Worm (Caenorhabditis elegans): Measurements from ENCODE around the gene T07E3.2.

Gene T07E3.2

ce11 chrIII:6888497-6888896 lies 18.0 kb upstream of the T07E3.2 start:
- TF ChIP-seq F52B5.7 (tag; optimal IDR thresholded peaks at IDR 0.05) (no peak), ceh-91 (GFP tag; IDR thresholded peaks at IDR 0.05) (no peak), fkh-3 (tag; optimal IDR thresholded peaks at IDR 0.05) (no peak), gei-17 (GFP tag; optimal IDR thresholded peaks at IDR 0.05) (no peak), egrh-3 (GFP tag; IDR thresholded peaks at IDR 0.05) (no peak), sea-2 (GFP tag; IDR thresholded peaks at IDR 0.05) (no peak), C06A6.2 (GFP tag; conservative IDR thresholded peaks at IDR 0.05) (no peak), snpc-1.3 (tag; optimal IDR thresholded peaks at IDR 0.05; ENCODE audit: insufficient read depth) (peak; percentile 13), ama-1 (optimal IDR thresholded peaks at IDR 0.05) (no peak), ama-1 (GFP tag; optimal IDR thresholded peaks at IDR 0.05) (peak in 1 of 2 experiments; percentile 48), aptf-2 (GFP tag; conservative IDR thresholded peaks at IDR 0.05) (no peak), dox-1 (GFP tag; IDR thresholded peaks at IDR 0.05) (no peak), unc-130 (GFP tag; optimal IDR thresholded peaks at IDR 0.05) (no peak), ceh-100 (GFP tag; IDR thresholded peaks at IDR 0.05) (no peak), madf-6 (GFP tag; IDR thresholded peaks at IDR 0.05) (peak; percentile 32; the same call in 1 of the 2 replicates), ztf-6 (GFP tag; IDR thresholded peaks at IDR 0.05) (no peak), ztf-3 (GFP tag; optimal IDR thresholded peaks at IDR 0.05) (no peak), madf-3 (GFP tag; IDR thresholded peaks at IDR 0.05) (0 out of 2 replicates have a peak, but pooled peaks have one; percentile 19), snpc-1.1 (tag; optimal IDR thresholded peaks at IDR 0.05; ENCODE audit: insufficient read depth) (no peak), rec-8 (tag; optimal IDR thresholded peaks at IDR 0.05) (peak in 1 of 2 experiments; percentile 43), B0261.1 (tag; optimal IDR thresholded peaks at IDR 0.05) (peak; percentile 74), madf-8 (GFP tag; conservative IDR thresholded peaks at IDR 0.05) (no peak), mes-4 (tag; optimal IDR thresholded peaks at IDR 0.05) (no peak), F22D6.2 (tag; optimal IDR thresholded peaks at IDR 0.05) (no peak), snpc-4 (GFP tag; optimal IDR thresholded peaks at IDR 0.05) (peak; percentile 16), snpc-4 (tag; optimal IDR thresholded peaks at IDR 0.05) (peak in 3 of 4 experiments; percentile 15 to 45 (median 31)), Y56A3A.18 (GFP tag; IDR thresholded peaks at IDR 0.05) (no peak), ZK185.1 (tag; optimal IDR thresholded peaks at IDR 0.05; ENCODE audit: poor library complexity, severe bottlenecking) (peak; percentile 52), him-1 (tag; optimal IDR thresholded peaks at IDR 0.05) (no peak), lin-40 (tag; optimal IDR thresholded peaks at IDR 0.05) (peak; percentile 54), die-1 (tag; optimal IDR thresholded peaks at IDR 0.05) (peak; percentile 75), mcd-1 (GFP tag; IDR thresholded peaks at IDR 0.05) (peak; percentile 43; the same call in 1 of the 2 replicates), hlh-12 (tag; optimal IDR thresholded peaks at IDR 0.05) (no peak), rpc-1 (optimal IDR thresholded peaks at IDR 0.05) (peak; percentile 80), rpc-1 (tag; optimal IDR thresholded peaks at IDR 0.05) (peak; percentile 76), hrde-1 (tag; optimal IDR thresholded peaks at IDR 0.05; ENCODE audit: borderline replicate concordance) (peak; percentile 21), efl-1 (GFP tag; optimal IDR thresholded peaks at IDR 0.05) (no peak), egl-18 (GFP tag; IDR thresholded peaks at IDR 0.05) (no peak), K12H6.12 (tag; optimal IDR thresholded peaks at IDR 0.05) (peak; percentile 13), lin-35 (GFP tag; optimal IDR thresholded peaks at IDR 0.05) (peak in 1 of 3 experiments; percentile 40), F57C9.4 (tag; optimal IDR thresholded peaks at IDR 0.05) (no peak), ztf-26 (tag; optimal IDR thresholded peaks at IDR 0.05) (peak; percentile 26), egl-44 (GFP tag; IDR thresholded peaks at IDR 0.05) (0 out of 2 replicates have a peak, but pooled peaks have one; percentile 83), nhr-90 (tag; optimal IDR thresholded peaks at IDR 0.05) (peak; percentile 75), tbx-9 (tag; optimal IDR thresholded peaks at IDR 0.05; ENCODE audit: borderline replicate concordance) (no peak), mxl-1 (tag; optimal IDR thresholded peaks at IDR 0.05) (peak; percentile 9), snpc-3.4 (tag; optimal IDR thresholded peaks at IDR 0.05) (peak; percentile 8), attf-6 (GFP tag; IDR thresholded peaks at IDR 0.05) (peak; percentile 53; the same call in 1 of the 2 replicates), B0035.1 (tag; optimal IDR thresholded peaks at IDR 0.05) (no peak)

All from whole organism, young adult.